Fruit fly (Drosophila melanogaster): Measurements from ENCODE around the gene Rpt5.

DNA sequence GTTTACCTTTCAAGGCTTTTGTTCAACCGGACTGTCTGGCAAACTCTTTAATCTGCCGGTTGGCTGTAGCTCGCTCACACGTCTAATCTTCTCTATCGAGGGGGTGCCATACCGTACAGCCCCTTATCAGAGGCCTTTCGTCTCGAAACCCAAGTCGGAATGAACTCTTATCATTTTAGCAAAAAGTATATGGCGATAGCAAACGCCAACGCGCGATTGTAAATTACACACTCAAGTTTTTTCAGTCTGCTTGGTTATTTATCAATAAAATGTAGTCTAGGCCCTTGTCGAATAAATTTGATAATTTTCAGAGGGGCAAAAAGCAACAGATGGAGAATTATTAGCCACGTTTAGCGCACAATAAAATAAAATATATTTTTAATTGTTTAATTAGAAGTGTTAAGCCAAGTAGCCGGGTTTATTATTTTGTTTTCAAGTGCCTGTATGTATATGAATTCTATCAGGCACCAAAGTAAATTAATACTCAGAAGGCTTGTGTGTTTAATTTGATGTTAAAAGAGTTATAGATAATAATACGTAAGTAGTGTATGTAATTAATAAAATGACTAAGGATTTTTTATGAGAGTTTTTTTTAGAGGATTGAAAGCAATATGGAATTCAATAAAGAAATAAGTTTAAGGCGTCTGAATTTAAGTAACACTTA is 27.7 kb upstream of the Rpt5 start:
- TF ChIP-seq Dll (optimal IDR thresholded peaks at IDR 0.05) (no peak), usp (GFP tag; optimal IDR thresholded peaks at IDR 0.05) (no peak), EcR (GFP tag; optimal IDR thresholded peaks at IDR 0.05) (no peak), CG8478 (optimal IDR thresholded peaks at IDR 0.05) (no peak), pan (optimal IDR thresholded peaks at IDR 0.05) (no peak), psq (optimal IDR thresholded peaks at IDR 0.05) (no peak)

Measured in whole organism.